Fruit fly (Drosophila melanogaster): ENCODE results near the gene CG43085.

CG43085 gene

dm6 chr3L:17658423-17659267, 12.1 kb upstream of the CG43085 start (continued):
- TF ChIP-seq svp (GFP tag) (peak; percentile 78), CG34406 (GFP tag; optimal IDR thresholded peaks at IDR 0.05) (peak; percentile 19), Sox102F (GFP tag; optimal IDR thresholded peaks at IDR 0.05) (peak; percentile 71), CG6276 (GFP tag; optimal IDR thresholded peaks at IDR 0.05) (peak; percentile 30), CG16779 (tag; optimal IDR thresholded peaks at IDR 0.05) (no peak), CG3032 (tag; optimal IDR thresholded peaks at IDR 0.05) (no peak), eg (GFP tag; IDR thresholded peaks at IDR 0.05) (peak; percentile 91), CG8319 (GFP tag; optimal IDR thresholded peaks at IDR 0.05) (peak; percentile 12), CG31627 (GFP tag; optimal IDR thresholded peaks at IDR 0.05) (peak; percentile 80), ss (GFP tag; optimal IDR thresholded peaks at IDR 0.05) (no peak), OdsH (GFP tag; optimal IDR thresholded peaks at IDR 0.05) (peak; percentile 71), Met (GFP tag; optimal IDR thresholded peaks at IDR 0.05) (peak; percentile 63), pdm3 (GFP tag; optimal IDR thresholded peaks at IDR 0.05) (peak; percentile 62), CG3919 (GFP tag; optimal IDR thresholded peaks at IDR 0.05) (peak; percentile 33), CG4318 (GFP tag; optimal IDR thresholded peaks at IDR 0.05) (peak; percentile 47), Eip75B (GFP tag; optimal IDR thresholded peaks at IDR 0.05) (peak; percentile 39), spab (GFP tag; optimal IDR thresholded peaks at IDR 0.05) (no peak), Blimp-1 (GFP tag; optimal IDR thresholded peaks at IDR 0.05) (no peak), CG1621 (tag; optimal IDR thresholded peaks at IDR 0.05) (no peak), Hr39 (GFP tag; optimal IDR thresholded peaks at IDR 0.05) (peak; percentile 85), CG8119 (GFP tag; IDR thresholded peaks at IDR 0.05) (peak; percentile 61), CG10669 (GFP tag; optimal IDR thresholded peaks at IDR 0.05) (peak; percentile 36), Eip78C (GFP tag) (peak; percentile 83), Smox (GFP tag; optimal IDR thresholded peaks at IDR 0.05) (peak; percentile 51), Hr38 (GFP tag; optimal IDR thresholded peaks at IDR 0.05) (peak; percentile 28), dsx (GFP tag; optimal IDR thresholded peaks at IDR 0.05; ENCODE audit: poor library complexity, severe bottlenecking) (no peak), CG11294 (GFP tag; IDR thresholded peaks at IDR 0.05) (peak; percentile 80), dac (GFP tag; optimal IDR thresholded peaks at IDR 0.05) (peak; percentile 52), Sox15 (GFP tag; optimal IDR thresholded peaks at IDR 0.05) (peak; percentile 54), CG6808 (GFP tag; optimal IDR thresholded peaks at IDR 0.05) (no peak), Lpt (GFP tag; optimal IDR thresholded peaks at IDR 0.05) (no peak), acj6 (GFP tag; optimal IDR thresholded peaks at IDR 0.05) (peak; percentile 61), Sox14 (GFP tag; optimal IDR thresholded peaks at IDR 0.05) (peak; percentile 73), CG10631 (GFP tag; optimal IDR thresholded peaks at IDR 0.05) (peak; percentile 44), fd85E (GFP tag; optimal IDR thresholded peaks at IDR 0.05) (no peak), net (GFP tag; optimal IDR thresholded peaks at IDR 0.05) (peak; percentile 52), Hr4 (GFP tag; optimal IDR thresholded peaks at IDR 0.05) (peak; percentile 82), vri (GFP tag; optimal IDR thresholded peaks at IDR 0.05) (peak; percentile 71), CG6163 (GFP tag; IDR thresholded peaks at IDR 0.05) (peak; percentile 82), CG11902 (GFP tag; optimal IDR thresholded peaks at IDR 0.05) (peak; percentile 25)

- TF ChIP-seq pdm3 (GFP tag; optimal IDR thresholded peaks at IDR 0.05) (peak; percentile 88), fd59A (GFP tag; optimal IDR thresholded peaks at IDR 0.05) (peak; percentile 82), CG16779 (tag; optimal IDR thresholded peaks at IDR 0.05) (peak; percentile 73), topi (GFP tag; optimal IDR thresholded peaks at IDR 0.05) (peak; percentile 75), CG8119 (GFP tag; IDR thresholded peaks at IDR 0.05) (peak; percentile 87), Sox14 (GFP tag; optimal IDR thresholded peaks at IDR 0.05) (peak; percentile 86), esn (GFP tag; optimal IDR thresholded peaks at IDR 0.05) (peak; percentile 69), CG3032 (tag; optimal IDR thresholded peaks at IDR 0.05) (peak; percentile 81), Eip93F (GFP tag; optimal IDR thresholded peaks at IDR 0.05) (no peak), Lpt (GFP tag; optimal IDR thresholded peaks at IDR 0.05) (peak; percentile 72), CG7368 (GFP tag; optimal IDR thresholded peaks at IDR 0.05) (peak; percentile 72), Hr4 (GFP tag; optimal IDR thresholded peaks at IDR 0.05) (peak; percentile 88), CG4318 (GFP tag; optimal IDR thresholded peaks at IDR 0.05) (peak; percentile 71), CG15336 (GFP tag; IDR thresholded peaks at IDR 0.05) (peak; percentile 87), OdsH (GFP tag; optimal IDR thresholded peaks at IDR 0.05) (peak; percentile 84), Hr39 (GFP tag; optimal IDR thresholded peaks at IDR 0.05) (peak; percentile 60), CG6854 (GFP tag; optimal IDR thresholded peaks at IDR 0.05) (peak; percentile 35), CG6792 (GFP tag; optimal IDR thresholded peaks at IDR 0.05) (peak; percentile 80), salr (GFP tag; optimal IDR thresholded peaks at IDR 0.05) (peak; percentile 71 to 74)
Observed at dm6 chr3L:17657728-17658379, 11.3 kb upstream of the CG43085 start.
